Fruit fly (Drosophila melanogaster): ENCODE measurements around the gene wdb.

DNA sequence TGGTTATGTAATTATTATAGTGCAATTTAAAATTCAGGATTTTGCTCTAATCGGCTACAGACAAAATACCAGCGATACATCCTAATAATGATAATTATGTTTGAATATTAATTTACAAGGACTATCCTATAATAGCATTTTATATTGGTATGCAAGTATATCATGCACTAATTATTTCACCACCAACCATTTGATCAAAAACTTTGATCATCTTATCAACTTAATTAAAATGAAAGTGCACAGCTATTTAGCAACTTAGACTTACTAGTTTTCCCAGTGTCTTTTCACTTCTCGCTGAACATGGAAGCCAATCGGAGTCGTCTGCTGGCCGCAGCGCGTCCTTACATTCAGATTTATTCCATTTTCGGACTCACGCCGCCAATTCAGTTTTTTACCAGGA lies 36.3 kb downstream of the wdb start, which contains the start of gene Gr98d:
- TF ChIP-seq Sin3A (optimal IDR thresholded peaks at IDR 0.05) (no peak), insv (optimal IDR thresholded peaks at IDR 0.05) (no peak), Myc (optimal IDR thresholded peaks at IDR 0.05) (no peak), ttk (optimal IDR thresholded peaks at IDR 0.05) (no peak)
